Worm (Caenorhabditis elegans) whole organism, young adult: ENCODE data around the gene K11H12.6.

Source experiments
- B0035.1 ChIP-seq: sonication (generic microtip); optimal IDR thresholded peaks from 2 replicates; lab custom pipeline; 2016; ENCODE audit warnings: missing genetic modification characterization, mild to moderate bottlenecking, missing compliant biosample characterization, missing genotype, missing genetic modification reagents
- C06A6.2 ChIP-seq: fragments of 200-800 bp; sonication (Bioruptor generic); conservative IDR thresholded peaks from 2 replicates; pipeline ENCODE4 v1.3.6; 2022; ENCODE audit warnings: missing genetic modification characterization, missing compliant biosample characterization
- C17E4.6 ChIP-seq: fragments of 200-800 bp; sonication (Bioruptor generic); IDR thresholded peaks from 2 replicates; pipeline ENCODE4 v1.3.6; 2022; ENCODE audit warnings: missing genetic modification reagents, missing genetic modification characterization, missing compliant biosample characterization
- D2030.7 ChIP-seq: fragments of 200-800 bp; sonication (Bioruptor generic); IDR thresholded peaks from 2 replicates; pipeline ENCODE4 v1.3.6; 2022; ENCODE audit warnings: missing genetic modification reagents, missing genetic modification characterization, missing compliant biosample characterization
- F49E8.2 ChIP-seq: sonication (generic microtip); optimal IDR thresholded peaks from 3 replicates; lab custom pipeline; 2017; ENCODE audit warnings: missing genetic modification characterization, mild to moderate bottlenecking, missing compliant biosample characterization, antibody characterized with exemption, moderate library complexity; ENCODE audit not compliant: insufficient read depth
- F57A8.1 ChIP-seq: fragments of 200-800 bp; sonication (Bioruptor generic); optimal IDR thresholded peaks from 2 replicates; lab custom pipeline; 2018; ENCODE audit warnings: mild to moderate bottlenecking, missing genetic modification characterization, moderate library complexity, missing compliant biosample characterization
- K12H6.12 ChIP-seq: fragments of 200-800 bp; sonication (Bioruptor generic); optimal IDR thresholded peaks from 2 replicates; lab custom pipeline; 2018; ENCODE audit warnings: mild to moderate bottlenecking, missing genetic modification characterization, missing compliant biosample characterization
- ZK185.1 ChIP-seq: sonication (generic microtip); optimal IDR thresholded peaks from 2 replicates; lab custom pipeline; 2016; ENCODE audit warnings: mild to moderate bottlenecking, missing genetic modification characterization, missing compliant biosample characterization; ENCODE audit not compliant: poor library complexity, severe bottlenecking
- akir-1 ChIP-seq: fragments of 200-800 bp; sonication (Bioruptor generic); optimal IDR thresholded peaks from 2 replicates; lab custom pipeline; 2018; ENCODE audit warnings: mild to moderate bottlenecking, missing genetic modification characterization, moderate library complexity, missing compliant biosample characterization
- ama-1 ChIP-seq, 3 experiments: fragments of 150-350 bp in 1 of 3; sonication (generic microtip) in 2 of 3; optimal IDR thresholded peaks; 2 replicates each; lab custom pipeline; 2014 to 2018; ENCODE audit warnings: missing biosample characterization in 2 of 3, missing genetic modification characterization in 2 of 3, missing genetic modification reagents in 2 of 3
- attf-3 ChIP-seq: fragments of 200-800 bp; sonication (Bioruptor generic); conservative IDR thresholded peaks from 2 replicates; pipeline ENCODE4 v1.3.6; 2022; ENCODE audit warnings: missing genetic modification reagents, missing genetic modification characterization, missing compliant biosample characterization
- ccch-3 ChIP-seq: fragments of 200-800 bp; sonication (Bioruptor generic); optimal IDR thresholded peaks from 2 replicates; lab custom pipeline; 2018; ENCODE audit warnings: mild to moderate bottlenecking, missing genetic modification characterization, missing compliant biosample characterization
- cebp-1 ChIP-seq, 2 experiments: fragments of 200-800 bp in 1 of 2; sonication (Bioruptor generic) in 1 of 2; sonication (generic microtip) in 1 of 2; IDR thresholded peaks in 1 of 2; optimal IDR thresholded peaks in 1 of 2; 2 replicates each; pipeline versions ENCODE4 v1.3.6 to Lab custom; 2017 to 2022; ENCODE audit warnings: missing compliant biosample characterization in 2 of 2, missing genetic modification characterization in 2 of 2, mild to moderate bottlenecking in 1 of 2, missing genetic modification reagents in 1 of 2, moderate library complexity in 1 of 2
- ceh-91 ChIP-seq: fragments of 200-800 bp; sonication (Bioruptor generic); IDR thresholded peaks from 2 replicates; pipeline ENCODE4 v1.3.6; 2022; ENCODE audit warnings: missing genetic modification reagents, missing genetic modification characterization, missing compliant biosample characterization
- dox-1 ChIP-seq: fragments of 200-800 bp; sonication (Bioruptor generic); IDR thresholded peaks from 2 replicates; pipeline ENCODE4 v1.3.6; 2022; ENCODE audit warnings: missing genetic modification reagents, missing genetic modification characterization, missing compliant biosample characterization
- dpl-1 ChIP-seq: fragments of 150-350 bp; optimal IDR thresholded peaks from 2 replicates; lab custom pipeline; 2014; ENCODE audit warnings: missing biosample characterization, missing genetic modification reagents, missing genetic modification characterization
- egrh-3 ChIP-seq: fragments of 200-800 bp; sonication (Bioruptor generic); IDR thresholded peaks from 2 replicates; pipeline ENCODE4 v1.3.6; 2022; ENCODE audit warnings: missing genetic modification reagents, missing genetic modification characterization, missing compliant biosample characterization
- ets-4 ChIP-seq: fragments of 200-800 bp; sonication (Bioruptor generic); optimal IDR thresholded peaks from 2 replicates; lab custom pipeline; 2018; ENCODE audit warnings: mild to moderate bottlenecking, missing genetic modification characterization, missing compliant biosample characterization
- hlh-26 ChIP-seq: fragments of 200-800 bp; sonication (Bioruptor generic); conservative IDR thresholded peaks from 2 replicates; pipeline ENCODE4 v1.3.6; 2022; ENCODE audit warnings: missing genetic modification reagents, missing genetic modification characterization, missing compliant biosample characterization
- hsf-1 ChIP-seq: fragments of 200-800 bp; sonication (Bioruptor generic); IDR thresholded peaks from 2 replicates; pipeline ENCODE4 v1.3.6; 2022; ENCODE audit warnings: missing genetic modification reagents, missing genetic modification characterization, missing compliant biosample characterization
- lin-26 ChIP-seq: fragments of 200-800 bp; sonication (Bioruptor generic); IDR thresholded peaks from 2 replicates; pipeline ENCODE4 v1.3.6; 2022; ENCODE audit warnings: missing genetic modification reagents, missing genetic modification characterization, missing compliant biosample characterization
- lin-54 ChIP-seq: fragments of 200-800 bp; sonication (Bioruptor generic); optimal IDR thresholded peaks from 2 replicates; lab custom pipeline; 2018; ENCODE audit warnings: mild to moderate bottlenecking, missing genetic modification characterization, missing compliant biosample characterization
- lir-1 ChIP-seq: fragments of 200-800 bp; sonication (Bioruptor generic); conservative IDR thresholded peaks from 2 replicates; pipeline ENCODE4 v1.3.6; 2022; ENCODE audit warnings: missing genetic modification reagents, missing genetic modification characterization, missing compliant biosample characterization
- madf-3 ChIP-seq: fragments of 200-800 bp; sonication (Bioruptor generic); IDR thresholded peaks from 2 replicates; pipeline ENCODE4 v1.3.6; 2022; ENCODE audit warnings: missing genetic modification reagents, missing genetic modification characterization, missing compliant biosample characterization
- madf-6 ChIP-seq: fragments of 200-800 bp; sonication (Bioruptor generic); IDR thresholded peaks from 2 replicates; pipeline ENCODE4 v1.3.6; 2022; ENCODE audit warnings: missing genetic modification reagents, missing genetic modification characterization, missing compliant biosample characterization
- madf-8 ChIP-seq: fragments of 200-800 bp; sonication (Bioruptor generic); conservative IDR thresholded peaks from 2 replicates; pipeline ENCODE4 v1.3.6; 2022; ENCODE audit warnings: missing genetic modification reagents, missing genetic modification characterization, missing compliant biosample characterization
- mxl-1 ChIP-seq: sonication (generic microtip); optimal IDR thresholded peaks from 2 replicates; lab custom pipeline; 2016; ENCODE audit warnings: missing genetic modification characterization, missing compliant biosample characterization
- nfyb-1 ChIP-seq: fragments of 200-800 bp; sonication (Bioruptor generic); IDR thresholded peaks from 2 replicates; pipeline ENCODE4 v1.3.6; 2022; ENCODE audit warnings: missing genetic modification reagents, missing genetic modification characterization, missing compliant biosample characterization
- nhr-179 ChIP-seq: sonication (generic microtip); optimal IDR thresholded peaks from 2 replicates; lab custom pipeline; 2016; ENCODE audit warnings: mild to moderate bottlenecking, missing genetic modification characterization, missing compliant biosample characterization
- nhr-80 ChIP-seq: sonication (generic microtip); optimal IDR thresholded peaks from 2 replicates; lab custom pipeline; 2016; ENCODE audit warnings: missing genetic modification characterization, missing compliant biosample characterization
- nhr-90 ChIP-seq: sonication (generic microtip); optimal IDR thresholded peaks from 2 replicates; lab custom pipeline; 2016; ENCODE audit warnings: missing genotype, mild to moderate bottlenecking, missing genetic modification characterization, missing compliant biosample characterization
- rec-8 ChIP-seq, 2 experiments: sonication (generic microtip); optimal IDR thresholded peaks; 2 replicates each; lab custom pipeline; 2016; ENCODE audit warnings: mild to moderate bottlenecking in 2 of 2, missing genetic modification characterization in 2 of 2, missing genetic modification reagents in 2 of 2, missing genotype in 2 of 2, missing biosample characterization in 1 of 2, missing compliant biosample characterization in 1 of 2, moderate library complexity in 1 of 2
- snpc-1.3 ChIP-seq: sonication (generic microtip); optimal IDR thresholded peaks from 2 replicates; lab custom pipeline; 2017; ENCODE audit warnings: missing genetic modification characterization, mild to moderate bottlenecking, missing compliant biosample characterization, antibody characterized with exemption, moderate library complexity, missing genotype, missing genetic modification reagents; ENCODE audit not compliant: insufficient read depth
- snpc-3.4 ChIP-seq: sonication (generic microtip); optimal IDR thresholded peaks from 2 replicates; lab custom pipeline; 2017; ENCODE audit warnings: missing genetic modification characterization, mild to moderate bottlenecking, missing compliant biosample characterization, antibody characterized with exemption, moderate library complexity, missing genotype, missing genetic modification reagents
- tbx-9 ChIP-seq: sonication (generic microtip); optimal IDR thresholded peaks from 2 replicates; lab custom pipeline; 2016; ENCODE audit warnings: borderline replicate concordance, missing genetic modification characterization, inconsistent platforms, missing compliant biosample characterization
- tlf-1 ChIP-seq: fragments of 200-800 bp; sonication (Bioruptor generic); optimal IDR thresholded peaks from 2 replicates; lab custom pipeline; 2018; ENCODE audit warnings: mild to moderate bottlenecking, missing genetic modification characterization, missing compliant biosample characterization
- unc-62 ChIP-seq: fragments of 150-350 bp; optimal IDR thresholded peaks from 2 replicates; lab custom pipeline; 2014; ENCODE audit warnings: missing biosample characterization, missing genetic modification reagents, missing genetic modification characterization
- zim-3 ChIP-seq: sonication (generic microtip); optimal IDR thresholded peaks from 2 replicates; lab custom pipeline; 2017; ENCODE audit warnings: mild to moderate bottlenecking, missing genetic modification characterization, moderate library complexity, missing compliant biosample characterization
- ztf-6 ChIP-seq: fragments of 200-800 bp; sonication (Bioruptor generic); IDR thresholded peaks from 2 replicates; pipeline ENCODE4 v1.3.6; 2022; ENCODE audit warnings: missing genetic modification reagents, missing genetic modification characterization, missing compliant biosample characterization

Gene K11H12.6

ce11 chrIV:673313-673712 lies 6.2 kb downstream of the K11H12.6 start, which contains the start of gene K11H12.3:
K11H12.3 (minus strand) TSS chrIV:673480.
- TF ChIP-seq ceh-91 (GFP tag; lab: Robert Waterston, UW) (no peak), hlh-26 (GFP tag; lab: Robert Waterston, UW) (no peak), dox-1 (peak; percentile 70), nfyb-1 (no peak), ama-1 (optimal IDR thresholded peaks at IDR 0.05; lab: Kevin White, UChicago) (no peak), ama-1 (GFP tag; optimal IDR thresholded peaks at IDR 0.05; lab: Kevin White, UChicago) (no peak), snpc-1.3 (tag; lab: Kevin White, UChicago) (no peak), cebp-1 (GFP tag; IDR thresholded peaks at IDR 0.05; lab: Robert Waterston, UW) (no peak), cebp-1 (tag; optimal IDR thresholded peaks at IDR 0.05; lab: Kevin White, UChicago) (no peak), rec-8 (tag; optimal IDR thresholded peaks at IDR 0.05; lab: Kevin White, UChicago) (no peak), nhr-90 (tag; lab: Kevin White, UChicago) (no peak), nhr-80 (tag; lab: Kevin White, UChicago) (peak; percentile 90), akir-1 (no peak), ztf-6 (GFP tag; lab: Robert Waterston, UW) (no peak), ets-4 (peak; percentile 70)

- peak; percentile 57 for TF ChIP-seq nhr-80 (tag; lab: Kevin White, UChicago)
- TF ChIP-seq nfyb-1 = no peak
- TF ChIP-seq dox-1 = 0 out of 2 replicates have a peak, but pooled peaks have one; percentile 16
Measured at ce11 chrIV:675471-676159, 8.5 kb downstream of the K11H12.6 start, which contains the start of the genes K11H12.4 and K11H12.10. K11H12.4 (minus strand) TSS chrIV:675883. K11H12.10 (plus strand) TSS chrIV:676075.

- no peak for TF ChIP-seq B0035.1 (tag; lab: Kevin White, UChicago)
- TF ChIP-seq K12H6.12 = no peak
- TF ChIP-seq ZK185.1 (tag; lab: Kevin White, UChicago) = no peak
- no peak for TF ChIP-seq akir-1
- no peak for TF ChIP-seq attf-3 (GFP tag; lab: Robert Waterston, UW)
- TF ChIP-seq madf-3 (GFP tag; lab: Robert Waterston, UW) = no peak
- TF ChIP-seq tbx-9 (tag; lab: Kevin White, UChicago) = no peak
- TF ChIP-seq lin-26 (GFP tag; lab: Robert Waterston, UW) = no peak
Measured at ce11 chrIV:676280-676679, 9.2 kb downstream of the K11H12.6 start, which contains the start of gene K11H12.5. K11H12.5 (plus strand) TSS chrIV:676580.

DNA sequence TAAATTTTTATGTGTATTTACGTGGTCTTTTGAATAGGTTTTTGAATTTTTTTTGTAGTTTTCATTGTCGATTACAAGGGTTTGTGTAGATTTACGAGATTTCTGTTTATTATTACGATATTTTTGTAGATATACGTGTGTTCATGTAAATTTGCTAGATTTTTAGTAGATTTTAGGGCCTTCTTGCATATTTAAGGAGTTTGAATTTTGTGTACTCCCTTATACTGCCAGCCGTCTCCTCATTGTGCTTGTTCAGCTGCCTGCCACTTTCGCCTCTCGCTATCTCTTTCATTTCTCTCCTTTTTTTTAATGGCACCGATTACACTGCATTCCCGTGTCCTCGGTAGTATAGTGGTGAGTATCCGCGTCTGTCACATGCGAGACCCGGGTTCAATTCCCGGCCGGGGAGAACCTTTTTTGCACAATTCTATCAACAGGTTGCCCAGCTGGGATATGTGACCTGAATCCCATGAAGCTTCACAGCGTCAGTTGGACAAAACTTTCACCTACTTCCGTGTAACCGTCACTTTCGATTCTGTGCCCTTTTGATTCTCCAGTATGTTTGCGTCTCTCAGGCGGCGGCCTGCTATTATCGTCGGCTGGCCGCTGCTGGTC lies 15.7 kb downstream of the K11H12.6 start:
- no peak for TF ChIP-seq madf-8 (GFP tag; lab: Robert Waterston, UW)
- TF ChIP-seq mxl-1 = peak; percentile 86
- no peak for TF ChIP-seq C17E4.6 (GFP tag; lab: Robert Waterston, UW)
- no peak for TF ChIP-seq dpl-1
- peak; percentile 82 for TF ChIP-seq zim-3 (tag; lab: Kevin White, UChicago)
- peak; percentile 56 for TF ChIP-seq nhr-179
- peak; percentile 48 for TF ChIP-seq tlf-1 (GFP tag; lab: Kevin White, UChicago)
- peak; percentile 44 for TF ChIP-seq snpc-3.4 (tag; lab: Kevin White, UChicago)
- TF ChIP-seq F57A8.1 = peak; percentile 76
- peak; percentile 60; the same call in 1 of the 2 replicates for TF ChIP-seq lir-1
- peak; percentile 74 for TF ChIP-seq D2030.7 (GFP tag; lab: Robert Waterston, UW)
- peak; percentile 90 for TF ChIP-seq lin-26 (GFP tag; lab: Robert Waterston, UW)
- no peak for TF ChIP-seq hsf-1
- TF ChIP-seq C06A6.2 (GFP tag; lab: Robert Waterston, UW) = 0 out of 2 replicates have a peak, but pooled peaks have one; percentile 42
- peak; percentile 36 for TF ChIP-seq F49E8.2 (tag; lab: Kevin White, UChicago)
- peak; percentile 60 for TF ChIP-seq egrh-3
- TF ChIP-seq madf-6 (GFP tag; lab: Robert Waterston, UW) = peak; percentile 44; the same call in 1 of the 2 replicates
- no peak for TF ChIP-seq ccch-3 (GFP tag; lab: Kevin White, UChicago)
- no peak for TF ChIP-seq unc-62 (GFP tag; lab: Kevin White, UChicago)
- peak; percentile 51 for TF ChIP-seq lin-54 (GFP tag; lab: Kevin White, UChicago)
